Fruit fly (Drosophila melanogaster) whole organism, wandering third instar larva: ENCODE measurements around the gene CG11986.

Source experiments
- Abd-B ChIP-seq: fragments of >200 bp; optimal IDR thresholded peaks from 2 replicates; lab custom pipeline; 2017; ENCODE audit warnings: missing biosample characterization, missing genetic modification characterization
- CG32264 ChIP-seq: fragments of 200-800 bp; sonication (Bioruptor generic); optimal IDR thresholded peaks from 2 replicates; lab custom pipeline; 2016; ENCODE audit warnings: missing biosample characterization, missing genetic modification characterization
- CG9705 ChIP-seq: fragments of 200-800 bp; sonication (Bioruptor generic); optimal IDR thresholded peaks from 2 replicates; lab custom pipeline; 2018; ENCODE audit warnings: missing biosample characterization, mild to moderate bottlenecking, missing genetic modification characterization
- CrebA ChIP-seq: fragments of 200-800 bp; sonication (Bioruptor generic); optimal IDR thresholded peaks from 2 replicates; lab custom pipeline; 2016; ENCODE audit warnings: missing biosample characterization, mild to moderate bottlenecking, missing genetic modification characterization, borderline replicate concordance
- Dfd ChIP-seq: fragments of >200 bp; optimal IDR thresholded peaks from 2 replicates; lab custom pipeline; 2017; ENCODE audit warnings: missing biosample characterization, missing genetic modification characterization
- GATAd ChIP-seq: sonication (Bioruptor generic); optimal IDR thresholded peaks from 2 replicates; lab custom pipeline; 2016; ENCODE audit warnings: missing biosample characterization, missing genetic modification characterization
- HLH106 ChIP-seq: fragments of 200-800 bp; optimal IDR thresholded peaks from 3 replicates; lab custom pipeline; 2019; ENCODE audit warnings: missing biosample characterization, mild to moderate bottlenecking, missing genetic modification characterization, moderate library complexity
- Hnf4 ChIP-seq: fragments of 200-800 bp; sonication (Bioruptor generic); optimal IDR thresholded peaks from 2 replicates; lab custom pipeline; 2016; ENCODE audit warnings: missing biosample characterization, mild to moderate bottlenecking, missing genetic modification characterization
- Hr78 ChIP-seq: fragments of >200 bp; optimal IDR thresholded peaks from 2 replicates; lab custom pipeline; 2017; ENCODE audit warnings: missing biosample characterization, missing genetic modification characterization
- Hr83 ChIP-seq: fragments of 200-300 bp; sonication (Bioruptor generic); optimal IDR thresholded peaks from 2 replicates; lab custom pipeline; 2016; ENCODE audit warnings: missing biosample characterization, mild to moderate bottlenecking, missing genetic modification characterization, moderate library complexity; ENCODE audit not compliant: poor library complexity, severe bottlenecking
- Mio ChIP-seq: sonication (Bioruptor generic); optimal IDR thresholded peaks from 2 replicates; lab custom pipeline; 2016; ENCODE audit warnings: missing biosample characterization, missing genetic modification characterization
- Myc ChIP-seq: fragments of >200 bp; optimal IDR thresholded peaks from 2 replicates; lab custom pipeline; 2017
- N ChIP-seq: fragments of >200 bp; optimal IDR thresholded peaks from 2 replicates; lab custom pipeline; 2018; ENCODE audit warnings: missing biosample characterization, missing external identifiers, missing genetic modification characterization
- OdsH ChIP-seq: fragments of 200-800 bp; sonication (Bioruptor generic); optimal IDR thresholded peaks from 2 replicates; lab custom pipeline; 2016; ENCODE audit warnings: missing biosample characterization, mild to moderate bottlenecking, missing genetic modification characterization
- Rel ChIP-seq, 2 experiments: fragments of 200-800 bp; sonication (Bioruptor generic) in 1 of 2; optimal IDR thresholded peaks; 2 replicates in 1 of 2; 3 replicates in 1 of 2; lab custom pipeline; 2016 to 2019; ENCODE audit warnings: mild to moderate bottlenecking in 2 of 2, missing biosample characterization in 2 of 2, missing genetic modification characterization in 2 of 2, moderate library complexity in 1 of 2
- Sp1 ChIP-seq: fragments of 200-800 bp; sonication (Bioruptor generic); optimal IDR thresholded peaks from 3 replicates; lab custom pipeline; 2019; ENCODE audit warnings: missing biosample characterization, mild to moderate bottlenecking, missing genetic modification characterization, moderate library complexity
- Vsx2 ChIP-seq: fragments of 200-300, 225-300 bp; sonication (Bioruptor generic); optimal IDR thresholded peaks from 2 replicates; lab custom pipeline; 2018; ENCODE audit warnings: missing biosample characterization, missing genetic modification characterization; ENCODE audit not compliant: partially characterized antibody
- br ChIP-seq: fragments of 200-800 bp; sonication (Bioruptor generic); optimal IDR thresholded peaks from 2 replicates; lab custom pipeline; 2016; ENCODE audit warnings: missing biosample characterization, missing genetic modification characterization
- brk ChIP-seq: fragments of 200-800 bp; sonication (Bioruptor generic); optimal IDR thresholded peaks from 2 replicates; lab custom pipeline; 2016; ENCODE audit warnings: missing biosample characterization, mild to moderate bottlenecking, missing genetic modification characterization
- dl ChIP-seq, 2 experiments: fragments of 175-275, 200-275 bp in 1 of 2; fragments of 200-275 bp in 1 of 2; sonication (Bioruptor generic); optimal IDR thresholded peaks; lab custom pipeline; 2018; ENCODE audit warnings: mild to moderate bottlenecking in 2 of 2, missing biosample characterization in 2 of 2, missing genetic modification characterization in 2 of 2, moderate library complexity in 2 of 2; ENCODE audit not compliant: partially characterized antibody in 2 of 2, insufficient read depth in 1 of 2
- dmrt93B ChIP-seq: fragments of 200-800 bp; sonication (Bioruptor generic); optimal IDR thresholded peaks from 2 replicates; lab custom pipeline; 2018; ENCODE audit warnings: missing biosample characterization, mild to moderate bottlenecking, missing genetic modification characterization
- dsf ChIP-seq: sonication (Bioruptor generic); optimal IDR thresholded peaks from 2 replicates; lab custom pipeline; 2016; ENCODE audit warnings: missing biosample characterization, missing genetic modification characterization, borderline replicate concordance
- ey ChIP-seq: fragments of 200-800 bp; sonication (Bioruptor generic); optimal IDR thresholded peaks from 2 replicates; lab custom pipeline; 2016; ENCODE audit warnings: missing biosample characterization, missing genetic modification characterization
- foxo ChIP-seq, 2 experiments: fragments of 200-800 bp; sonication (Bioruptor generic); optimal IDR thresholded peaks; 2 replicates in 1 of 2; 3 replicates in 1 of 2; lab custom pipeline; 2016 to 2017; ENCODE audit warnings: missing biosample characterization in 2 of 2, missing genetic modification characterization in 2 of 2
- fru ChIP-seq: fragments of 200-800 bp; sonication (Bioruptor generic); optimal IDR thresholded peaks from 3 replicates; lab custom pipeline; 2016; ENCODE audit warnings: missing biosample characterization, mild to moderate bottlenecking, missing genetic modification characterization
- h ChIP-seq: fragments of 200-800 bp; sonication (Bioruptor generic); optimal IDR thresholded peaks from 3 replicates; lab custom pipeline; 2016; ENCODE audit warnings: missing biosample characterization, mild to moderate bottlenecking, missing genetic modification characterization
- lola ChIP-seq: fragments of >200 bp; optimal IDR thresholded peaks from 2 replicates; lab custom pipeline; 2017; ENCODE audit warnings: missing biosample characterization, missing genetic modification characterization
- pan ChIP-seq: fragments of >200 bp; optimal IDR thresholded peaks from 2 replicates; lab custom pipeline; 2017
- psq ChIP-seq: fragments of 200-800 bp; sonication (Bioruptor generic); optimal IDR thresholded peaks from 3 replicates; lab custom pipeline; 2017; ENCODE audit warnings: missing biosample characterization, mild to moderate bottlenecking, missing genetic modification characterization, moderate library complexity
- rgr ChIP-seq: fragments of 200-800 bp; sonication (Bioruptor generic); optimal IDR thresholded peaks from 3 replicates; lab custom pipeline; 2016; ENCODE audit warnings: missing biosample characterization, mild to moderate bottlenecking, missing genetic modification characterization
- sage ChIP-seq: fragments of 200-800 bp; sonication (Bioruptor generic); optimal IDR thresholded peaks from 2 replicates; lab custom pipeline; 2016; ENCODE audit warnings: missing biosample characterization, mild to moderate bottlenecking, missing genetic modification characterization
- sv ChIP-seq: fragments of 200-800 bp; sonication (Bioruptor generic); optimal IDR thresholded peaks from 3 replicates; lab custom pipeline; 2016; ENCODE audit warnings: missing biosample characterization, missing genetic modification characterization
- tai ChIP-seq: sonication (Bioruptor generic); optimal IDR thresholded peaks from 2 replicates; lab custom pipeline; 2016; ENCODE audit warnings: missing biosample characterization, missing genetic modification characterization
- usp ChIP-seq: fragments of >200 bp; optimal IDR thresholded peaks from 2 replicates; lab custom pipeline; 2017; ENCODE audit warnings: missing biosample characterization, missing genetic modification characterization
- woc ChIP-seq: sonication (Bioruptor generic); optimal IDR thresholded peaks from 2 replicates; lab custom pipeline; 2016; ENCODE audit warnings: missing biosample characterization, mild to moderate bottlenecking, missing genetic modification characterization

Gene CG11986

dm6 chr3R:9062756-9063155, 47.5 kb downstream of the CG11986 start:
- TF ChIP-seq ey (GFP tag; lab: Kevin White, UChicago) (peak; percentile 14), fru (GFP tag; lab: Kevin White, UChicago) (no peak), woc (no peak), CrebA (no peak), HLH106 (no peak), dsf (no peak), dmrt93B (no peak), foxo (GFP tag; optimal IDR thresholded peaks at IDR 0.05; lab: Kevin White, UChicago) (peak in 1 of 2 experiments; percentile 31), rgr (GFP tag; lab: Kevin White, UChicago) (peak; percentile 25), Dfd (GFP tag; lab: Kevin White, UChicago) (no peak), CG9705 (GFP tag; lab: Kevin White, UChicago) (no peak), Abd-B (GFP tag; lab: Kevin White, UChicago) (no peak), N (GFP tag; lab: Kevin White, UChicago) (no peak)

dm6 chr3R:9064874-9065273, 49.6 kb downstream of the CG11986 start, which contains the start of the genes beag and Ada:
Gene beag (minus strand): TSS chr3R:9065078.
Gene Ada (plus strand): TSS chr3R:9065183.
- TF ChIP-seq rgr (GFP tag; lab: Kevin White, UChicago) (no peak), Hr78 (GFP tag; lab: Kevin White, UChicago) (no peak), N (GFP tag; lab: Kevin White, UChicago) (no peak), lola (GFP tag; lab: Kevin White, UChicago) (no peak), dsf (no peak), dl (GFP tag; optimal IDR thresholded peaks at IDR 0.05; lab: Kevin White, UChicago; ENCODE audit: insufficient read depth in 1 of 2, partially characterized antibody in 2 of 2) (no peak), Abd-B (GFP tag; lab: Kevin White, UChicago) (no peak), Sp1 (GFP tag; lab: Kevin White, UChicago) (peak; percentile 15), GATAd (GFP tag; lab: Kevin White, UChicago) (no peak), HLH106 (peak; percentile 31), Hnf4 (GFP tag; lab: Kevin White, UChicago) (no peak), dmrt93B (no peak), sv (GFP tag; lab: Kevin White, UChicago) (peak; percentile 8), CG32264 (GFP tag; lab: Kevin White, UChicago) (no peak), Rel (GFP tag; optimal IDR thresholded peaks at IDR 0.05; lab: Kevin White, UChicago) (no peak), Rel (tag; optimal IDR thresholded peaks at IDR 0.05; lab: Kevin White, UChicago) (no peak), ey (GFP tag; lab: Kevin White, UChicago) (no peak), Mio (no peak), tai (GFP tag; lab: Kevin White, UChicago) (no peak), pan (lab: Kevin White, UChicago) (no peak), foxo (GFP tag; optimal IDR thresholded peaks at IDR 0.05; lab: Kevin White, UChicago) (peak in 1 of 2 experiments; percentile 42), CrebA (no peak), brk (no peak), Hr83 (no peak), psq (no peak), woc (no peak), sage (GFP tag; lab: Kevin White, UChicago) (no peak), fru (GFP tag; lab: Kevin White, UChicago) (no peak), Dfd (GFP tag; lab: Kevin White, UChicago) (no peak), h (GFP tag; lab: Kevin White, UChicago) (no peak), usp (no peak), br (GFP tag; lab: Kevin White, UChicago) (no peak), CG9705 (GFP tag; lab: Kevin White, UChicago) (peak; percentile 29), OdsH (GFP tag; lab: Kevin White, UChicago) (no peak), Myc (peak; percentile 89), Vsx2 (GFP tag; lab: Kevin White, UChicago) (no peak)
